Fruit fly (Drosophila melanogaster) whole organism, embryonic: ENCODE results near the gene CG14647.

ENCODE experiments used
- B-H1 ChIP-seq: fragments of 200-800 bp; sonication (Bioruptor generic); IDR thresholded peaks from 3 replicates; pipeline ENCODE4 v1.3.6; 2022; ENCODE audit warnings: missing biosample characterization, missing genetic modification characterization
- BEAF-32 ChIP-seq: fragments of 200-800 bp; sonication (Bioruptor generic); optimal IDR thresholded peaks from 3 replicates; lab custom pipeline; 2017; ENCODE audit warnings: missing biosample characterization, missing genetic modification characterization, mild to moderate bottlenecking, moderate library complexity, missing genetic modification reagents
- Blimp-1 ChIP-seq: fragments of 200-800 bp; sonication (Bioruptor generic); optimal IDR thresholded peaks from 3 replicates; lab custom pipeline; 2018; ENCODE audit warnings: missing biosample characterization, missing genetic modification characterization, mild to moderate bottlenecking, moderate library complexity, missing genetic modification reagents
- CG12299 ChIP-seq: fragments of 200-800 bp; sonication (Bioruptor generic); optimal IDR thresholded peaks from 2 replicates; lab custom pipeline; 2018; ENCODE audit warnings: missing biosample characterization, mild to moderate bottlenecking, missing genetic modification characterization
- CG12391 ChIP-seq: fragments of 200-800 bp; sonication (Bioruptor generic); optimal IDR thresholded peaks from 3 replicates; lab custom pipeline; 2018; ENCODE audit warnings: missing biosample characterization, mild to moderate bottlenecking, missing genetic modification characterization, moderate library complexity
- CG13624 ChIP-seq: fragments of 200-800 bp; sonication (Bioruptor generic); optimal IDR thresholded peaks from 2 replicates; lab custom pipeline; 2016; ENCODE audit warnings: missing biosample characterization, missing genetic modification characterization
- CG14710 ChIP-seq: fragments of 200-800 bp; sonication (Bioruptor generic); optimal IDR thresholded peaks from 3 replicates; lab custom pipeline; 2019; ENCODE audit warnings: missing biosample characterization, mild to moderate bottlenecking, missing genetic modification characterization, moderate library complexity
- CG15011 ChIP-seq: fragments of 200-800 bp; sonication (Bioruptor generic); optimal IDR thresholded peaks from 3 replicates; lab custom pipeline; 2018; ENCODE audit warnings: missing biosample characterization, mild to moderate bottlenecking, missing genetic modification characterization
- CG16813 ChIP-seq: fragments of 200-800 bp; sonication (Bioruptor generic); IDR thresholded peaks from 3 replicates; pipeline ENCODE4 v1.3.6; 2022; ENCODE audit warnings: missing biosample characterization, missing genetic modification characterization; ENCODE audit not compliant: partially characterized antibody
- CG16815 ChIP-seq: fragments of 200-800 bp; sonication (Bioruptor generic); optimal IDR thresholded peaks from 3 replicates; lab custom pipeline; 2017; ENCODE audit warnings: missing biosample characterization, mild to moderate bottlenecking, missing genetic modification characterization
- CG16863 ChIP-seq: fragments of 200-800 bp; sonication (Bioruptor generic); optimal IDR thresholded peaks from 3 replicates; lab custom pipeline; 2016; ENCODE audit warnings: missing biosample characterization, missing genetic modification characterization
- CG18599 ChIP-seq: fragments of 200-800 bp; sonication (Bioruptor generic); optimal IDR thresholded peaks from 3 replicates; lab custom pipeline; 2017; ENCODE audit warnings: missing biosample characterization, missing genetic modification characterization, mild to moderate bottlenecking, moderate library complexity, missing genetic modification reagents
- CG3281 ChIP-seq: fragments of 200-800 bp; sonication (Bioruptor generic); optimal IDR thresholded peaks from 3 replicates; lab custom pipeline; 2017; ENCODE audit warnings: missing biosample characterization, mild to moderate bottlenecking, missing genetic modification characterization
- CG33213 ChIP-seq: fragments of 200-800 bp; sonication (Bioruptor generic); optimal IDR thresholded peaks from 3 replicates; lab custom pipeline; 2016; ENCODE audit warnings: missing biosample characterization, missing genetic modification characterization
- CG3995 ChIP-seq: fragments of 200-800 bp; sonication (Bioruptor generic); optimal IDR thresholded peaks from 3 replicates; lab custom pipeline; 2016; ENCODE audit warnings: missing biosample characterization, missing genetic modification characterization
- CG4854 ChIP-seq: fragments of 200-800 bp; sonication (Bioruptor generic); optimal IDR thresholded peaks from 2 replicates; lab custom pipeline; 2016; ENCODE audit warnings: missing biosample characterization, missing genetic modification characterization, inconsistent platforms
- CG6654 ChIP-seq: fragments of 200-800 bp; sonication (Bioruptor generic); optimal IDR thresholded peaks from 2 replicates; lab custom pipeline; 2017; ENCODE audit warnings: missing biosample characterization, mild to moderate bottlenecking, missing genetic modification characterization
- D ChIP-seq, 2 experiments: fragments of 200-800 bp in 1 of 2; fragments of >200 bp in 1 of 2; sonication (Bioruptor generic) in 1 of 2; optimal IDR thresholded peaks; 2 replicates in 1 of 2; 3 replicates in 1 of 2; lab custom pipeline; 2017; ENCODE audit warnings: mild to moderate bottlenecking in 1 of 2, missing biosample characterization in 1 of 2, missing genetic modification characterization in 1 of 2, missing genetic modification reagents in 1 of 2
- D19A ChIP-seq: fragments of 200-800 bp; optimal IDR thresholded peaks from 3 replicates; lab custom pipeline; 2019; ENCODE audit warnings: missing biosample characterization, mild to moderate bottlenecking, missing genetic modification characterization, moderate library complexity
- Dbx ChIP-seq: fragments of 200-800 bp; sonication (Bioruptor generic); IDR thresholded peaks from 3 replicates; pipeline ENCODE4 v1.3.6; 2022; ENCODE audit warnings: missing biosample characterization, missing genetic modification characterization
- Doc2 ChIP-seq: fragments of 200-800 bp; sonication (Bioruptor generic); IDR thresholded peaks from 2 replicates; pipeline ENCODE4 v1.3.6; 2022; ENCODE audit warnings: missing biosample characterization, missing genetic modification characterization
- Fer1 ChIP-seq: fragments of 200-800 bp; sonication (Bioruptor generic); optimal IDR thresholded peaks from 2 replicates; lab custom pipeline; 2017; ENCODE audit warnings: missing biosample characterization, mild to moderate bottlenecking, missing genetic modification characterization
- HLHmδ ChIP-seq: fragments of 200-800 bp; sonication (Bioruptor generic); optimal IDR thresholded peaks from 2 replicates; lab custom pipeline; 2018; ENCODE audit warnings: missing biosample characterization, mild to moderate bottlenecking, missing genetic modification characterization, moderate library complexity
- Hr51 ChIP-seq, 2 experiments: fragments of 200-800 bp; sonication (Bioruptor generic); optimal IDR thresholded peaks; 2 replicates in 1 of 2; 3 replicates in 1 of 2; lab custom pipeline; 2016 to 2018; ENCODE audit warnings: missing biosample characterization in 2 of 2, missing genetic modification characterization in 2 of 2, mild to moderate bottlenecking in 1 of 2, moderate library complexity in 1 of 2
- Pdp1 ChIP-seq, 2 experiments: fragments of 200-800 bp; sonication (Bioruptor generic); optimal IDR thresholded peaks; 3 replicates each; lab custom pipeline; 2016; ENCODE audit warnings: missing biosample characterization in 2 of 2, missing genetic modification characterization in 2 of 2, mild to moderate bottlenecking in 1 of 2, moderate library complexity in 1 of 2
- Scr ChIP-seq: fragments of 200-800 bp; sonication (Bioruptor generic); IDR thresholded peaks from 2 replicates; pipeline ENCODE4 v1.3.6; 2022; ENCODE audit warnings: missing biosample characterization, missing genetic modification characterization; ENCODE audit not compliant: partially characterized antibody
- Xrp1 ChIP-seq: fragments of 200-800 bp; sonication (Bioruptor generic); IDR thresholded peaks from 2 replicates; pipeline ENCODE4 v1.3.6; 2022; ENCODE audit warnings: missing biosample characterization, missing genetic modification characterization
- abd-A ChIP-seq: fragments of 200-800 bp; sonication (Bioruptor generic); optimal IDR thresholded peaks from 3 replicates; lab custom pipeline; 2019; ENCODE audit warnings: missing biosample characterization, mild to moderate bottlenecking, missing genetic modification characterization, moderate library complexity
- amos ChIP-seq: fragments of 200-800 bp; sonication (Bioruptor generic); IDR thresholded peaks from 2 replicates; pipeline ENCODE4 v1.3.6; 2022; ENCODE audit warnings: missing biosample characterization, missing genetic modification characterization; ENCODE audit not compliant: partially characterized antibody
- ato ChIP-seq: fragments of 200-800 bp; sonication (Bioruptor generic); IDR thresholded peaks from 2 replicates; pipeline ENCODE4 v1.3.6; 2022; ENCODE audit warnings: missing biosample characterization, missing genetic modification characterization; ENCODE audit not compliant: partially characterized antibody
- chn ChIP-seq: fragments of 200-800 bp; sonication (Bioruptor generic); optimal IDR thresholded peaks from 2 replicates; lab custom pipeline; 2016; ENCODE audit warnings: missing biosample characterization, missing genetic modification characterization
- corto ChIP-seq: fragments of 200-800 bp; sonication (Bioruptor generic); optimal IDR thresholded peaks from 2 replicates; lab custom pipeline; 2016; ENCODE audit warnings: missing biosample characterization, mild to moderate bottlenecking, missing genetic modification characterization, moderate library complexity
- da ChIP-seq: fragments of 200-800 bp; sonication (Bioruptor generic); optimal IDR thresholded peaks from 2 replicates; lab custom pipeline; 2016; ENCODE audit warnings: missing biosample characterization, missing genetic modification characterization
- dysf ChIP-seq: fragments of 200-800 bp; sonication (Bioruptor generic); IDR thresholded peaks from 3 replicates; pipeline ENCODE4 v1.3.6; 2022; ENCODE audit warnings: missing biosample characterization, missing genetic modification characterization
- fd3F ChIP-seq: fragments of 200-800 bp; sonication (Bioruptor generic); optimal IDR thresholded peaks from 2 replicates; lab custom pipeline; 2018; ENCODE audit warnings: missing biosample characterization, mild to moderate bottlenecking, missing genetic modification characterization, moderate library complexity
- gcm ChIP-seq: fragments of 200-800 bp; sonication (Bioruptor generic); optimal IDR thresholded peaks from 2 replicates; lab custom pipeline; 2019; ENCODE audit warnings: missing biosample characterization, mild to moderate bottlenecking, missing genetic modification characterization, moderate library complexity
- jing ChIP-seq: fragments of 200-800 bp; sonication (Bioruptor generic); optimal IDR thresholded peaks from 2 replicates; lab custom pipeline; 2018; ENCODE audit warnings: missing biosample characterization, mild to moderate bottlenecking, missing genetic modification characterization
- lab ChIP-seq: fragments of 200-800 bp; sonication (Bioruptor generic); optimal IDR thresholded peaks from 3 replicates; lab custom pipeline; 2017; ENCODE audit warnings: missing biosample characterization, missing genetic modification characterization, mild to moderate bottlenecking, moderate library complexity, missing genetic modification reagents
- lola ChIP-seq, 3 experiments: fragments of >200 bp in 2 of 3; fragments of 200-800 bp in 1 of 3; sonication (Bioruptor generic) in 1 of 3; optimal IDR thresholded peaks; 2 replicates each; lab custom pipeline; 2017 to 2019; ENCODE audit warnings: missing biosample characterization in 3 of 3, missing genetic modification characterization in 3 of 3, mild to moderate bottlenecking in 1 of 3, moderate library complexity in 1 of 3
- nmo ChIP-seq: fragments of 200-800 bp; sonication (Bioruptor generic); optimal IDR thresholded peaks from 2 replicates; lab custom pipeline; 2018; ENCODE audit warnings: missing biosample characterization, mild to moderate bottlenecking, missing genetic modification characterization, moderate library complexity
- nom ChIP-seq: fragments of 200-800 bp; sonication (Bioruptor generic); optimal IDR thresholded peaks from 2 replicates; lab custom pipeline; 2017; ENCODE audit warnings: missing biosample characterization, missing genetic modification characterization, mild to moderate bottlenecking, moderate library complexity, missing genetic modification reagents
- onecut ChIP-seq: fragments of 200-800 bp; sonication (Bioruptor generic); IDR thresholded peaks from 2 replicates; pipeline ENCODE4 v1.3.6; 2022; ENCODE audit warnings: missing biosample characterization, missing genetic modification characterization
- pfk ChIP-seq: fragments of 200-800 bp; sonication (Bioruptor generic); optimal IDR thresholded peaks from 2 replicates; lab custom pipeline; 2018; ENCODE audit warnings: missing biosample characterization, mild to moderate bottlenecking, missing genetic modification characterization, moderate library complexity
- scrt ChIP-seq: fragments of 200-800 bp; sonication (Bioruptor generic); optimal IDR thresholded peaks from 2 replicates; lab custom pipeline; 2018; ENCODE audit warnings: missing biosample characterization, mild to moderate bottlenecking, missing genetic modification characterization, moderate library complexity
- tna ChIP-seq: fragments of 200-800 bp; sonication (Bioruptor generic); IDR thresholded peaks from 2 replicates; pipeline ENCODE4 v1.3.6; 2022; ENCODE audit warnings: missing biosample characterization, missing genetic modification characterization; ENCODE audit not compliant: partially characterized antibody

Gene CG14647

dm6 chr3R:4428585-4429464, 28.5 kb downstream of the CG14647 start, which contains the start of gene srl (continued):
- no peak for TF ChIP-seq CG12391 (tag; lab: Kevin White, UChicago)
- peak; percentile 35; the same call in 1 of the 2 replicates for TF ChIP-seq Scr (GFP tag; lab: Robert Waterston, UW)
- no peak for TF ChIP-seq onecut (GFP tag; lab: Robert Waterston, UW)
- TF ChIP-seq scrt, result peak; percentile 23
- no peak for TF ChIP-seq CG4854
- TF ChIP-seq amos (GFP tag; lab: Robert Waterston, UW), result peak; percentile 39; the same call in 1 of the 2 replicates
- TF ChIP-seq lola (GFP tag; optimal IDR thresholded peaks at IDR 0.05; lab: Kevin White, UChicago), result no peak
- TF ChIP-seq CG18599 (GFP tag; lab: Kevin White, UChicago), result no peak
- peak in 1 of 2 experiments; percentile 48 for TF ChIP-seq Pdp1 (GFP tag; optimal IDR thresholded peaks at IDR 0.05; lab: Kevin White, UChicago)
- peak; percentile 21 for TF ChIP-seq D19A (tag; lab: Kevin White, UChicago)
- TF ChIP-seq abd-A (tag; lab: Kevin White, UChicago), result no peak
- TF ChIP-seq CG3281 (GFP tag; lab: Kevin White, UChicago), result no peak
- TF ChIP-seq lab (GFP tag; lab: Kevin White, UChicago), result no peak
- no peak for TF ChIP-seq fd3F (GFP tag; lab: Kevin White, UChicago)
- no peak for TF ChIP-seq CG15011
- TF ChIP-seq CG14710 (tag; lab: Kevin White, UChicago), result peak; percentile 39
- no peak for TF ChIP-seq Blimp-1 (GFP tag; lab: Kevin White, UChicago)
- TF ChIP-seq Xrp1 (GFP tag; lab: Robert Waterston, UW), result peak; percentile 12; the same call in 1 of the 2 replicates
- TF ChIP-seq Dbx (GFP tag; lab: Robert Waterston, UW), result peak; percentile 32; the same call in 2 of the 3 replicates
- TF ChIP-seq nmo (GFP tag; lab: Kevin White, UChicago), result peak; percentile 3
- no peak for TF ChIP-seq chn (GFP tag; lab: Kevin White, UChicago)
- TF ChIP-seq CG16815 (GFP tag; lab: Kevin White, UChicago), result no peak
- no peak for TF ChIP-seq dysf (GFP tag; lab: Robert Waterston, UW)
- peak; percentile 47 for TF ChIP-seq BEAF-32 (GFP tag; lab: Kevin White, UChicago)
- peak; percentile 25 for TF ChIP-seq Fer1 (GFP tag; lab: Kevin White, UChicago)
- TF ChIP-seq CG6654 (GFP tag; lab: Kevin White, UChicago), result no peak
- TF ChIP-seq CG12299, result no peak
- TF ChIP-seq corto (GFP tag; lab: Kevin White, UChicago), result no peak
- TF ChIP-seq Doc2, result no peak
- TF ChIP-seq jing (GFP tag; lab: Kevin White, UChicago), result no peak
- TF ChIP-seq HLHmδ (GFP tag; lab: Kevin White, UChicago), result peak; percentile 60
- TF ChIP-seq pfk (GFP tag; lab: Kevin White, UChicago), result peak; percentile 13
- TF ChIP-seq CG16863, result no peak
- no peak for TF ChIP-seq ato (GFP tag; lab: Robert Waterston, UW)
- TF ChIP-seq B-H1 (GFP tag; lab: Robert Waterston, UW), result no peak
- peak; percentile 53 for TF ChIP-seq CG33213 (GFP tag; lab: Kevin White, UChicago)
- no peak for TF ChIP-seq da
- TF ChIP-seq CG16813 (GFP tag; lab: Robert Waterston, UW), result 0 out of 3 replicates have a peak, but pooled peaks have one; percentile 19
- peak; percentile 9 for TF ChIP-seq CG3995 (GFP tag; lab: Kevin White, UChicago)
- TF ChIP-seq gcm (GFP tag; lab: Kevin White, UChicago), result peak; percentile 14
- TF ChIP-seq tna, result peak; percentile 21; the same call in 1 of the 2 replicates
- TF ChIP-seq nom (GFP tag; lab: Kevin White, UChicago), result no peak
- TF ChIP-seq CG13624 (GFP tag; lab: Kevin White, UChicago), result no peak
- no peak for TF ChIP-seq Hr51 (GFP tag; optimal IDR thresholded peaks at IDR 0.05; lab: Kevin White, UChicago)
- TF ChIP-seq D (optimal IDR thresholded peaks at IDR 0.05; lab: Kevin White, UChicago), result peak; percentile 29
- TF ChIP-seq D (GFP tag; optimal IDR thresholded peaks at IDR 0.05; lab: Kevin White, UChicago), result no peak
